Comparison of ENCODE assay signal across 1 fruit fly cellular context in the genomic region with DNA sequence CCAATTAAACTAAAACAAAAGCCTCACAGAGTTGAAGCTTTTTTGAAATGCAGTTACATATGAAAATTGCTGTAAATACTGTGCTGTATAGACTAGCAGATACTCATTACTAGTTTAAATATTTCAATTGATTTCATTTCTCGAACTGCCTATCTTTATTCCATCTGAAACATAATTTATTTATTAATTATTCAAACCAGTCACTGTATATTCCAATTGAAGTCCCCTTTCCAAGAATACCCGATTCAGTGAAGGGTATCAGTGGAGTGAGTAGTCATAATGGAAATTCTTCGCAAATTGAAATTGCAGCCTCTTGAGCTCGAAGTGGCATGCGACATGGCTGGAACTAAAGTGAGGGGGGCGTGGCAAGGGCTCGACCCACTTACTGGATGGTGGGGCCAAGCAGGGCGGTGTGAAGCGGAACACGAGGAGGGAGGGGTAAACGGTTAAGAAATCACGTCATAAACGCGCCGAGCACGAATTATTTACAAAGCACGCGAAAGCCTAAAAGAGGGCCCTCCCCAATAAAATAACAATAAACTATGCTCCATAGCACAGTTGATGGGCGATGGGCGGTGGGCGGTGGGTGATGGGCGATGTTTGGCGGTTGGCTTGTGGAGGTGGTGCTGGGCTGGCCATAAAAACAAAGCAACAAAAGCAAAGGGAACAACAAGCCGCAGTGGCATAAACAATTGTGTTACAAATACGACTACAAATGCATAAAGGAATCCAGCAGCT.
TF ChIP-seq lines count a peak whose summit lies in the region.

No protein-coding gene starts in this region.

TF ChIP-seq in whole organism, embryonic, 481 proteins besides CTCF, POLR2A, EP300 and RAD21 (continued from another document and continues in another):
- TF ChIP-seq CG15601 (tag; optimal IDR thresholded peaks at IDR 0.05; lab: Kevin White, UChicago) (no peak), hkb (optimal IDR thresholded peaks at IDR 0.05; lab: Kevin White, UChicago) (no peak), hkb (GFP tag; IDR thresholded peaks at IDR 0.05; lab: Robert Waterston, UW) (0 out of 2 replicates have a peak, but pooled peaks have one; percentile 25), psq (GFP tag; optimal IDR thresholded peaks at IDR 0.05; lab: Kevin White, UChicago) (no peak), sqz (GFP tag; optimal IDR thresholded peaks at IDR 0.05; lab: Kevin White, UChicago) (no peak), odd (GFP tag; optimal IDR thresholded peaks at IDR 0.05; lab: Kevin White, UChicago) (no peak), CoRest (tag; optimal IDR thresholded peaks at IDR 0.05; lab: Kevin White, UChicago) (peak; percentile 38), CG4820 (GFP tag; optimal IDR thresholded peaks at IDR 0.05; lab: Kevin White, UChicago) (peak; percentile 8), mam (GFP tag; optimal IDR thresholded peaks at IDR 0.05; lab: Kevin White, UChicago) (peak; percentile 12), fd3F (GFP tag; optimal IDR thresholded peaks at IDR 0.05; lab: Kevin White, UChicago) (no peak), br (optimal IDR thresholded peaks at IDR 0.05; lab: Kevin White, UChicago) (no peak), Drgx (GFP tag; IDR thresholded peaks at IDR 0.05; lab: Robert Waterston, UW) (peak; percentile 52), Sox100B (GFP tag; optimal IDR thresholded peaks at IDR 0.05; lab: Kevin White, UChicago) (peak; percentile 11), Hr51 (GFP tag; optimal IDR thresholded peaks at IDR 0.05; lab: Kevin White, UChicago) (peak in 1 of 2 experiments; percentile 57), Aef1 (GFP tag; IDR thresholded peaks at IDR 0.05; lab: Robert Waterston, UW) (peak; percentile 57), tap (tag; optimal IDR thresholded peaks at IDR 0.05; lab: Kevin White, UChicago) (peak; percentile 40), nerfin-1 (tag; optimal IDR thresholded peaks at IDR 0.05; lab: Kevin White, UChicago) (no peak), CG17612 (GFP tag; IDR thresholded peaks at IDR 0.05; lab: Robert Waterston, UW) (no peak), Neu2 (GFP tag; optimal IDR thresholded peaks at IDR 0.05; lab: Kevin White, UChicago; ENCODE audit: borderline replicate concordance) (no peak), CG1024 (GFP tag; IDR thresholded peaks at IDR 0.05; lab: Robert Waterston, UW) (no peak), CG6791 (GFP tag; IDR thresholded peaks at IDR 0.05; lab: Robert Waterston, UW; ENCODE audit: partially characterized antibody) (no peak), Lhr (GFP tag; optimal IDR thresholded peaks at IDR 0.05; lab: Kevin White, UChicago) (no peak), Hey (tag; optimal IDR thresholded peaks at IDR 0.05; lab: Kevin White, UChicago) (no peak), NC2α (GFP tag; optimal IDR thresholded peaks at IDR 0.05; lab: Kevin White, UChicago) (no peak), pum (GFP tag; optimal IDR thresholded peaks at IDR 0.05; lab: Kevin White, UChicago) (no peak), CG4730 (GFP tag; IDR thresholded peaks at IDR 0.05; lab: Robert Waterston, UW) (0 out of 2 replicates have a peak, but pooled peaks have one; percentile 14), Bteb2 (GFP tag; optimal IDR thresholded peaks at IDR 0.05; lab: Kevin White, UChicago) (no peak), Rfx (GFP tag; IDR thresholded peaks at IDR 0.05; lab: Robert Waterston, UW) (peak; percentile 50; the same call in 1 of the 2 replicates), CG10959 (GFP tag; IDR thresholded peaks at IDR 0.05; lab: Robert Waterston, UW) (no peak), Hr3 (GFP tag; optimal IDR thresholded peaks at IDR 0.05; lab: Kevin White, UChicago) (peak; percentile 4), jing (GFP tag; optimal IDR thresholded peaks at IDR 0.05; lab: Kevin White, UChicago) (no peak), Atf-2 (GFP tag; optimal IDR thresholded peaks at IDR 0.05; lab: Kevin White, UChicago) (no peak), cato (GFP tag; optimal IDR thresholded peaks at IDR 0.05; lab: Kevin White, UChicago; ENCODE audit: borderline replicate concordance) (peak; percentile 17), CG2116 (GFP tag; optimal IDR thresholded peaks at IDR 0.05; lab: Kevin White, UChicago) (no peak), CG10565 (GFP tag; optimal IDR thresholded peaks at IDR 0.05; lab: Kevin White, UChicago) (no peak), Pdp1 (GFP tag; optimal IDR thresholded peaks at IDR 0.05; lab: Kevin White, UChicago) (peak; percentile 11 to 28), CG11247 (GFP tag; IDR thresholded peaks at IDR 0.05; lab: Robert Waterston, UW) (no peak), dm (GFP tag; optimal IDR thresholded peaks at IDR 0.05; lab: Kevin White, UChicago) (no peak), sob (GFP tag; IDR thresholded peaks at IDR 0.05; lab: Robert Waterston, UW) (no peak), schlank (tag; optimal IDR thresholded peaks at IDR 0.05; lab: Kevin White, UChicago) (no peak), Stat92E (GFP tag; optimal IDR thresholded peaks at IDR 0.05; lab: Kevin White, UChicago) (no peak), CG33557 (GFP tag; optimal IDR thresholded peaks at IDR 0.05; lab: Kevin White, UChicago) (no peak), Ets65A (GFP tag; lab: Kevin White, UChicago) (peak; percentile 89), grau (tag; optimal IDR thresholded peaks at IDR 0.05; lab: Kevin White, UChicago) (peak; percentile 47), CG14050 (GFP tag; IDR thresholded peaks at IDR 0.05; lab: Robert Waterston, UW) (peak; percentile 45; the same call in 1 of the 3 replicates), zfh1 (GFP tag; IDR thresholded peaks at IDR 0.05; lab: Robert Waterston, UW) (0 out of 3 replicates have a peak, but pooled peaks have one; percentile 32), CG6272 (GFP tag; IDR thresholded peaks at IDR 0.05; lab: Robert Waterston, UW) (no peak), chif (GFP tag; optimal IDR thresholded peaks at IDR 0.05; lab: Kevin White, UChicago) (peak in 1 of 2 experiments; percentile 13), slbo (GFP tag; IDR thresholded peaks at IDR 0.05; lab: Robert Waterston, UW) (peak; percentile 62), grn (GFP tag; optimal IDR thresholded peaks at IDR 0.05; lab: Kevin White, UChicago) (no peak), NFAT (GFP tag; IDR thresholded peaks at IDR 0.05; lab: Robert Waterston, UW) (no peak), Meics (GFP tag; optimal IDR thresholded peaks at IDR 0.05; lab: Kevin White, UChicago) (peak; percentile 15), CG12391 (tag; optimal IDR thresholded peaks at IDR 0.05; lab: Kevin White, UChicago) (peak; percentile 40), h (optimal IDR thresholded peaks at IDR 0.05; lab: Kevin White, UChicago) (no peak), CG10147 (GFP tag; optimal IDR thresholded peaks at IDR 0.05; lab: Kevin White, UChicago) (no peak), jigr1 (GFP tag; IDR thresholded peaks at IDR 0.05; lab: Robert Waterston, UW) (no peak), HLH4C (GFP tag; IDR thresholded peaks at IDR 0.05; lab: Robert Waterston, UW; ENCODE audit: partially characterized antibody) (no peak), CG7556 (GFP tag; optimal IDR thresholded peaks at IDR 0.05; lab: Kevin White, UChicago) (peak; percentile 16), mld (GFP tag; IDR thresholded peaks at IDR 0.05; lab: Robert Waterston, UW; ENCODE audit: partially characterized antibody) (no peak), Max (GFP tag; optimal IDR thresholded peaks at IDR 0.05; lab: Kevin White, UChicago) (no peak), sisA (GFP tag; IDR thresholded peaks at IDR 0.05; lab: Robert Waterston, UW) (peak; percentile 27; the same call in 1 of the 2 replicates), CG6654 (GFP tag; optimal IDR thresholded peaks at IDR 0.05; lab: Kevin White, UChicago) (no peak), eyg (GFP tag; optimal IDR thresholded peaks at IDR 0.05; lab: Kevin White, UChicago) (no peak), CG14667 (GFP tag; IDR thresholded peaks at IDR 0.05; lab: Robert Waterston, UW) (no peak), CG4424 (GFP tag; optimal IDR thresholded peaks at IDR 0.05; lab: Kevin White, UChicago) (peak; percentile 38), CG30403 (GFP tag; optimal IDR thresholded peaks at IDR 0.05; lab: Kevin White, UChicago) (peak; percentile 39), esg (GFP tag; conservative IDR thresholded peaks at IDR 0.05; lab: Robert Waterston, UW) (peak; percentile 47), stc (GFP tag; IDR thresholded peaks at IDR 0.05; lab: Robert Waterston, UW) (no peak), Tbp (GFP tag; optimal IDR thresholded peaks at IDR 0.05; lab: Kevin White, UChicago) (no peak), CG1647 (GFP tag; optimal IDR thresholded peaks at IDR 0.05; lab: Kevin White, UChicago) (no peak), CG9215 (GFP tag; IDR thresholded peaks at IDR 0.05; lab: Robert Waterston, UW) (no peak), z (GFP tag; IDR thresholded peaks at IDR 0.05; lab: Robert Waterston, UW) (no peak), peb (GFP tag; IDR thresholded peaks at IDR 0.05; lab: Robert Waterston, UW) (no peak), CG17328 (GFP tag; IDR thresholded peaks at IDR 0.05; lab: Robert Waterston, UW) (peak; percentile 38; the same call in 1 of the 2 replicates), NfI (GFP tag; optimal IDR thresholded peaks at IDR 0.05; lab: Kevin White, UChicago) (peak; percentile 10), kah (GFP tag; optimal IDR thresholded peaks at IDR 0.05; lab: Kevin White, UChicago) (no peak), CG15696 (tag; optimal IDR thresholded peaks at IDR 0.05; lab: Kevin White, UChicago) (no peak), CG8924 (tag; optimal IDR thresholded peaks at IDR 0.05; lab: Kevin White, UChicago) (peak; percentile 25), gcm2 (GFP tag; optimal IDR thresholded peaks at IDR 0.05; lab: Kevin White, UChicago) (no peak), bab2 (GFP tag; optimal IDR thresholded peaks at IDR 0.05; lab: Kevin White, UChicago) (peak; percentile 37), eve (GFP tag; optimal IDR thresholded peaks at IDR 0.05; lab: Kevin White, UChicago) (no peak), Gug (GFP tag; IDR thresholded peaks at IDR 0.05; lab: Robert Waterston, UW) (peak; percentile 25; the same call in 1 of the 4 replicates), ac (GFP tag; optimal IDR thresholded peaks at IDR 0.05; lab: Kevin White, UChicago) (no peak), cwo (GFP tag; optimal IDR thresholded peaks at IDR 0.05; lab: Kevin White, UChicago) (peak; percentile 3), CG11696 (GFP tag; IDR thresholded peaks at IDR 0.05; lab: Robert Waterston, UW) (no peak), Hr39 (optimal IDR thresholded peaks at IDR 0.05; lab: Kevin White, UChicago) (no peak), Myb (GFP tag; optimal IDR thresholded peaks at IDR 0.05; lab: Kevin White, UChicago) (no peak), CG32772 (GFP tag; IDR thresholded peaks at IDR 0.05; lab: Robert Waterston, UW) (0 out of 2 replicates have a peak, but pooled peaks have one; percentile 19), Hand (GFP tag; optimal IDR thresholded peaks at IDR 0.05; lab: Kevin White, UChicago) (no peak), ranshi (GFP tag; IDR thresholded peaks at IDR 0.05; lab: Robert Waterston, UW) (peak; percentile 46; the same call in 1 of the 2 replicates), ssp (GFP tag; IDR thresholded peaks at IDR 0.05; lab: Robert Waterston, UW) (peak; percentile 49; the same call in 1 of the 2 replicates), lab (GFP tag; optimal IDR thresholded peaks at IDR 0.05; lab: Kevin White, UChicago) (peak; percentile 55), E2f1 (GFP tag; IDR thresholded peaks at IDR 0.05; lab: Robert Waterston, UW) (peak; percentile 47; the same call in 1 of the 2 replicates), shn (GFP tag; optimal IDR thresholded peaks at IDR 0.05; lab: Kevin White, UChicago) (no peak), Mrtf (GFP tag; IDR thresholded peaks at IDR 0.05; lab: Robert Waterston, UW) (no peak), CG10654 (GFP tag; optimal IDR thresholded peaks at IDR 0.05; lab: Kevin White, UChicago) (no peak), Med (GFP tag; lab: Kevin White, UChicago) (peak; percentile 80), dan (GFP tag; IDR thresholded peaks at IDR 0.05; lab: Robert Waterston, UW) (no peak), dysf (GFP tag; IDR thresholded peaks at IDR 0.05; lab: Robert Waterston, UW) (peak; percentile 62), pfk (GFP tag; optimal IDR thresholded peaks at IDR 0.05; lab: Kevin White, UChicago) (no peak), gce (GFP tag; IDR thresholded peaks at IDR 0.05; lab: Robert Waterston, UW) (no peak; the same call in 2 of the 3 replicates), pan (optimal IDR thresholded peaks at IDR 0.05; lab: Kevin White, UChicago) (no peak), pan (GFP tag; optimal IDR thresholded peaks at IDR 0.05 in 1 of 2, IDR thresholded peaks at IDR 0.05 in 1 of 2) (peak in 1 of 2 experiments; percentile 73), ATbp (GFP tag; optimal IDR thresholded peaks at IDR 0.05; lab: Kevin White, UChicago) (no peak), phol (tag; optimal IDR thresholded peaks at IDR 0.05; lab: Kevin White, UChicago) (peak; percentile 39), row (GFP tag; IDR thresholded peaks at IDR 0.05; lab: Robert Waterston, UW) (peak; percentile 69), CG10274 (GFP tag; optimal IDR thresholded peaks at IDR 0.05; lab: Kevin White, UChicago) (no peak), Ptx1 (GFP tag; IDR thresholded peaks at IDR 0.05; lab: Robert Waterston, UW) (peak; percentile 57), CG5953 (GFP tag; IDR thresholded peaks at IDR 0.05; lab: Robert Waterston, UW) (peak; percentile 49; the same call in 1 of the 2 replicates), CG4404 (GFP tag; IDR thresholded peaks at IDR 0.05; lab: Robert Waterston, UW) (no peak), CG1603 (tag; optimal IDR thresholded peaks at IDR 0.05; lab: Kevin White, UChicago) (peak; percentile 65), CG7372 (GFP tag; IDR thresholded peaks at IDR 0.05; lab: Robert Waterston, UW) (no peak), gt (GFP tag; IDR thresholded peaks at IDR 0.05; lab: Robert Waterston, UW) (no peak), Elba2 (GFP tag; optimal IDR thresholded peaks at IDR 0.05; lab: Kevin White, UChicago) (no peak), bcd (GFP tag; optimal IDR thresholded peaks at IDR 0.05; lab: Kevin White, UChicago) (no peak), MBD-R2 (GFP tag; IDR thresholded peaks at IDR 0.05; lab: Robert Waterston, UW) (no peak), CG14860 (GFP tag; IDR thresholded peaks at IDR 0.05; lab: Robert Waterston, UW; ENCODE audit: partially characterized antibody) (no peak), Dbx (GFP tag; IDR thresholded peaks at IDR 0.05; lab: Robert Waterston, UW) (no peak), CG18599 (GFP tag; optimal IDR thresholded peaks at IDR 0.05; lab: Kevin White, UChicago) (peak; percentile 43), CkIIα-i1 (GFP tag; IDR thresholded peaks at IDR 0.05; lab: Robert Waterston, UW) (no peak), seq (GFP tag; IDR thresholded peaks at IDR 0.05; lab: Robert Waterston, UW) (no peak), repo (GFP tag; optimal IDR thresholded peaks at IDR 0.05; lab: Kevin White, UChicago) (no peak), toy (GFP tag; IDR thresholded peaks at IDR 0.05; lab: Robert Waterston, UW) (no peak), zen2 (GFP tag; IDR thresholded peaks at IDR 0.05; lab: Robert Waterston, UW; ENCODE audit: partially characterized antibody) (no peak), disco-r (GFP tag; optimal IDR thresholded peaks at IDR 0.05; lab: Kevin White, UChicago) (no peak)
